Worm (Caenorhabditis elegans) whole organism, L4 larva: ENCODE results near the gene H29C22.1.

ENCODE experiments used
- F37D6.2 ChIP-seq: sonication (generic microtip); optimal IDR thresholded peaks from 2 replicates; lab custom pipeline; 2016; ENCODE audit warnings: mild to moderate bottlenecking, missing genetic modification characterization, missing compliant biosample characterization
- F44E2.7 ChIP-seq: fragments of 200-800 bp; sonication (Bioruptor generic); IDR thresholded peaks from 2 replicates; pipeline ENCODE4 v2.1.2; 2022; ENCODE audit warnings: missing genetic modification characterization, missing compliant biosample characterization
- T20F7.1 ChIP-seq: fragments of 200-800 bp; sonication (Bioruptor generic); optimal IDR thresholded peaks from 2 replicates; lab custom pipeline; 2018; ENCODE audit warnings: mild to moderate bottlenecking, missing genetic modification characterization, missing compliant biosample characterization
- Y48G9A.11 ChIP-seq: fragments of 200-800 bp; sonication (Bioruptor generic); IDR thresholded peaks from 2 replicates; pipeline ENCODE4 v1.3.6; 2022; ENCODE audit warnings: missing genetic modification reagents, missing genetic modification characterization, missing compliant biosample characterization
- Y75B8A.6 ChIP-seq: fragments of 200-800 bp; sonication (Bioruptor generic); IDR thresholded peaks from 2 replicates; pipeline ENCODE4 v1.3.6; 2022; ENCODE audit warnings: missing genetic modification reagents, missing genetic modification characterization, missing compliant biosample characterization
- ZK546.5 ChIP-seq, 2 experiments: sonication (generic microtip); optimal IDR thresholded peaks; 2 replicates each; lab custom pipeline; 2017; ENCODE audit warnings: missing biosample characterization in 2 of 2, missing genetic modification characterization in 2 of 2
- aha-1 ChIP-seq: fragments of 150-350 bp; peaks from one replicate; lab custom pipeline; 2014; ENCODE audit warnings: missing biosample characterization, missing genetic modification characterization
- aly-2 ChIP-seq: sonication (generic microtip); optimal IDR thresholded peaks from 2 replicates; lab custom pipeline; 2018; ENCODE audit warnings: missing biosample characterization, missing genetic modification characterization
- ama-1 ChIP-seq: fragments of 150-350 bp; optimal IDR thresholded peaks from 2 replicates; lab custom pipeline; 2014; ENCODE audit warnings: inconsistent platforms, mixed read lengths
- attf-4 ChIP-seq: sonication (generic microtip); optimal IDR thresholded peaks from 3 replicates; lab custom pipeline; 2017; ENCODE audit warnings: missing biosample characterization, missing genetic modification characterization
- ceh-28 ChIP-seq: fragments of 150-350 bp; optimal IDR thresholded peaks from 2 replicates; lab custom pipeline; 2014; ENCODE audit warnings: missing biosample characterization, missing genetic modification reagents, missing genetic modification characterization
- ceh-82 ChIP-seq: sonication (generic microtip); optimal IDR thresholded peaks from 2 replicates; lab custom pipeline; 2017; ENCODE audit warnings: missing biosample characterization, missing genetic modification characterization
- cey-2 ChIP-seq: sonication (generic microtip); optimal IDR thresholded peaks from 3 replicates; lab custom pipeline; 2017; ENCODE audit warnings: missing genetic modification characterization, mild to moderate bottlenecking, missing compliant biosample characterization, antibody characterized with exemption, borderline replicate concordance; ENCODE audit not compliant: insufficient read depth
- dmd-6 ChIP-seq: fragments of 200-800 bp; sonication (Bioruptor generic); IDR thresholded peaks from 2 replicates; pipeline ENCODE4 v1.3.6; 2022; ENCODE audit warnings: missing genetic modification reagents, missing genetic modification characterization, missing compliant biosample characterization
- dve-1 ChIP-seq: sonication (generic microtip); optimal IDR thresholded peaks from 2 replicates; lab custom pipeline; 2017; ENCODE audit warnings: antibody characterized with exemption, mild to moderate bottlenecking, missing genetic modification characterization, missing compliant biosample characterization; ENCODE audit not compliant: insufficient read depth
- hif-1 ChIP-seq, 2 experiments: sonication (generic microtip); optimal IDR thresholded peaks; 2 replicates each; lab custom pipeline; 2016 to 2017; ENCODE audit warnings: missing compliant biosample characterization in 2 of 2, missing genetic modification characterization in 2 of 2, missing genetic modification reagents in 2 of 2, missing genotype in 2 of 2, mild to moderate bottlenecking in 1 of 2
- hlh-30 ChIP-seq: sonication (generic microtip); optimal IDR thresholded peaks from 2 replicates; lab custom pipeline; 2017; ENCODE audit warnings: antibody characterized with exemption, mild to moderate bottlenecking, missing genetic modification characterization, missing compliant biosample characterization; ENCODE audit not compliant: insufficient read depth
- jun-1 ChIP-seq: fragments of 150-350 bp; optimal IDR thresholded peaks from 2 replicates; lab custom pipeline; 2014; ENCODE audit warnings: missing biosample characterization, missing genetic modification reagents, missing genetic modification characterization
- lin-13 ChIP-seq: fragments of 150-350 bp; optimal IDR thresholded peaks from 2 replicates; lab custom pipeline; 2014; ENCODE audit warnings: missing biosample characterization, missing genetic modification reagents, missing genetic modification characterization
- lin-38 ChIP-seq: fragments of 200-800 bp; sonication (Bioruptor generic); IDR thresholded peaks from 2 replicates; pipeline ENCODE4 v1.3.6; 2022; ENCODE audit warnings: missing genetic modification reagents, missing genetic modification characterization, missing compliant biosample characterization
- lir-3 ChIP-seq: sonication (generic microtip); optimal IDR thresholded peaks from 2 replicates; lab custom pipeline; 2016; ENCODE audit warnings: mild to moderate bottlenecking, missing genetic modification characterization, missing compliant biosample characterization
- madf-5 ChIP-seq, 2 experiments: fragments of 200-800 bp; sonication (Bioruptor generic); IDR thresholded peaks; 2 replicates each; pipeline ENCODE4 v1.3.6; 2022; ENCODE audit warnings: missing compliant biosample characterization in 2 of 2, missing genetic modification characterization in 2 of 2
- mdl-1 ChIP-seq, 2 experiments: fragments of 150-350 bp in 1 of 2; sonication (generic microtip) in 1 of 2; optimal IDR thresholded peaks; 2 replicates each; lab custom pipeline; 2014 to 2017; ENCODE audit warnings: missing biosample characterization in 2 of 2, missing genetic modification characterization in 2 of 2
- nhr-28 ChIP-seq: fragments of 150-350 bp; optimal IDR thresholded peaks from 2 replicates; lab custom pipeline; 2014; ENCODE audit warnings: missing biosample characterization, missing genetic modification characterization
- nhr-41 ChIP-seq: fragments of 200-800 bp; sonication (Bioruptor generic); IDR thresholded peaks from 2 replicates; pipeline ENCODE4 v1.3.6; 2022; ENCODE audit warnings: missing genetic modification reagents, missing genetic modification characterization, missing compliant biosample characterization
- nhr-6 ChIP-seq: fragments of 150-350 bp; optimal IDR thresholded peaks from 2 replicates; lab custom pipeline; 2014; ENCODE audit warnings: missing biosample characterization, missing genetic modification characterization
- nhr-77 ChIP-seq: fragments of 150-350 bp; optimal IDR thresholded peaks from 2 replicates; lab custom pipeline; 2014; ENCODE audit warnings: missing biosample characterization, missing genetic modification characterization
- pha-4 ChIP-seq, 2 experiments: fragments of 150-350 bp in 1 of 2; fragments of 200-800 bp in 1 of 2; sonication (Bioruptor generic) in 1 of 2; IDR thresholded peaks in 1 of 2; optimal IDR thresholded peaks in 1 of 2; 2 replicates each; pipeline versions ENCODE4 v1.3.6 to Lab custom; 2014 to 2022; ENCODE audit warnings: missing genetic modification characterization in 2 of 2, missing genetic modification reagents in 2 of 2, missing biosample characterization in 1 of 2, missing compliant biosample characterization in 1 of 2
- pqm-1 ChIP-seq: sonication (generic microtip); optimal IDR thresholded peaks from 2 replicates; lab custom pipeline; 2017; ENCODE audit warnings: missing biosample characterization, missing genetic modification characterization
- rbr-2 ChIP-seq: sonication (generic microtip); optimal IDR thresholded peaks from 2 replicates; lab custom pipeline; 2016; ENCODE audit warnings: missing genotype, missing genetic modification characterization, missing compliant biosample characterization
- skn-1 ChIP-seq: fragments of 150-350 bp; optimal IDR thresholded peaks from 2 replicates; lab custom pipeline; 2014; ENCODE audit warnings: missing biosample characterization, missing genetic modification characterization
- unc-130 ChIP-seq: sonication (generic microtip); optimal IDR thresholded peaks from 2 replicates; lab custom pipeline; 2016; ENCODE audit warnings: missing genetic modification reagents, missing genetic modification characterization, missing compliant biosample characterization
- unc-62 ChIP-seq, 3 experiments: fragments of 150-350 bp in 1 of 3; sonication (generic microtip); optimal IDR thresholded peaks in 2 of 3; peaks in 1 of 3; 1 replicate in 1 of 3; 2 replicates in 2 of 3; lab custom pipeline; 2014 to 2017; ENCODE audit warnings: missing biosample characterization in 3 of 3, missing genetic modification characterization in 3 of 3, missing genetic modification reagents in 3 of 3, missing genotype in 1 of 3
- zfp-3 ChIP-seq: fragments of 200-800 bp; sonication (Bioruptor generic); conservative IDR thresholded peaks from 2 replicates; pipeline ENCODE4 v1.3.6; 2022; ENCODE audit warnings: missing genetic modification reagents, missing genetic modification characterization, missing compliant biosample characterization
- zip-11 ChIP-seq: fragments of 200-800 bp; sonication (Bioruptor generic); IDR thresholded peaks from 2 replicates; pipeline ENCODE4 v1.3.6; 2022; ENCODE audit warnings: missing genetic modification characterization, missing compliant biosample characterization
- ztf-7 ChIP-seq: fragments of 150-350 bp; optimal IDR thresholded peaks from 2 replicates; lab custom pipeline; 2014; ENCODE audit warnings: missing biosample characterization, missing genetic modification characterization

Gene H29C22.1

DNA sequence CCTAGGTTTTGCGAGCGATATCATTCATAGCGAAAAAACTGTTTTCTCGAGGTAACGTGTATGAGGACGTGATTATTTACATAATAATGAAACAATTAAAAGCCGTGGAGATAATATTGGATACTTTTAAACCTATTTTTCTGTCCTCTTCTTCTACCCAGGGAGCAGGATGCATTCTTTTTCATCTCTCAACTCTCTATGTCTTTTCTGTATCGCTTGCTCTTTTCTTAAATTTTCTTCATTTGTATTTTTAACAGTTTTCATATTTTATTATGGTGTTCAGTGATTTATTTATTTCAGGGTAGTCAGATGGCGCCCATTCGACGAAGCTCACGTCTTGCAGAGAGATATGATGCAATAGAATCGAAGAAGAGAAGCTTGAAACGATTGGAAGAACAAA is 32.5 kb downstream of the H29C22.1 start, which contains the start of gene B0416.4:
Gene B0416.4 (plus strand): TSS at position 301 of the 400 bp plus-strand sequence.
- TF ChIP-seq ztf-7 (tag; lab: Kevin White, UChicago) (no peak), ceh-82 (tag; lab: Kevin White, UChicago) (no peak), lin-13 (no peak), hif-1 (tag; optimal IDR thresholded peaks at IDR 0.05; lab: Kevin White, UChicago) (no peak), F37D6.2 (tag; lab: Kevin White, UChicago) (no peak), zip-11 (no peak), attf-4 (tag; lab: Kevin White, UChicago) (no peak), rbr-2 (tag; lab: Kevin White, UChicago) (no peak), cey-2 (tag; lab: Kevin White, UChicago) (no peak), lir-3 (tag; lab: Kevin White, UChicago) (no peak)

DNA sequence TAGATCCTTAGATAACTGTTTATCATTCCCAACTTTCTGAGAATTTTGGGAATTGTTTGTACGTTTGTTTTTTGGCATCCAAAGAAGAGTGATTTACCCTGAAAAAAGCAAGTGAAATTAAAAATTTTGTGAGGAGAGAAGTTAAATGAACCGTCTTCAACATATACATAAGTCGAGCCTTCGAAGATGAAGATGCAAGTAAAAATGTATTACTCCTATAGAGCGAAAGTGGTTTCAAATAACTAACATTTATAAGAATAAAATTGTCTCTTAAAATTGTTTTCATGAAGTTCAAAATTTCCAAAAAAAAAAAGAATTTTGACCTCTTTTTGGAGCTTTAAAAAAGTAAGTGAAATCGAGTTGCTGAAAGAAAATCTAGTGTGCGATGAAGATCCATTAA is 36.6 kb downstream of the H29C22.1 start, which contains the start of gene B0416.10:
Gene B0416.10 (minus strand): TSS at position 101 of the 400 bp plus-strand sequence.
- no peak for TF ChIP-seq madf-5 (GFP tag; IDR thresholded peaks at IDR 0.05; lab: Robert Waterston, UW)
- TF ChIP-seq lin-13: no peak
- no peak for TF ChIP-seq T20F7.1 (GFP tag; lab: Kevin White, UChicago)
- TF ChIP-seq aly-2 (tag; lab: Kevin White, UChicago): no peak
- no peak for TF ChIP-seq Y75B8A.6 (GFP tag; lab: Robert Waterston, UW)
- TF ChIP-seq dve-1 (tag; lab: Kevin White, UChicago): no peak
- no peak for TF ChIP-seq attf-4 (tag; lab: Kevin White, UChicago)
- no peak for TF ChIP-seq skn-1 (tag; lab: Kevin White, UChicago)

DNA sequence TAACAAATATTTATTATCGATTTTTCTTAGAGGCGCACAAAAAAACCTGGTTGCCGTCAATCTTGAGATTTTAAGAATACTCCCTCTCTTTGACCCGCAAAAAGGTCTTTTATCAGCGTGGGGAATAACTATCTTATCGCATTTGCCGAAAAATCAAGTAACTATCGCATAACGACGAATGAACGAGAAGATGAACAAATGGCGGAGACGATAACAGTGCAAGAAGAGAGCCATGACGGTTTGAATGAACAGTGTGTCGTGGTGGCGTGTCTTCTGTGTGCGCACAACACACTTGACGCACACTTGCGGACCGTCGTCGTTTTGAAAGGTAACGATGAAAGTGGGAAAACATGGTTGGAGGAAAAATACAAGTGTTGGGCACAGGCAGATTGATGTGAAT is 39.2 kb downstream of the H29C22.1 start:
- TF ChIP-seq aha-1 (peak; percentile 94), Y48G9A.11 (GFP tag; lab: Robert Waterston, UW) (no peak), jun-1 (no peak), nhr-77 (tag; lab: Kevin White, UChicago) (peak; percentile 25), unc-130 (GFP tag; lab: Kevin White, UChicago) (no peak), dmd-6 (peak; percentile 82), zfp-3 (GFP tag; lab: Robert Waterston, UW) (no peak), pqm-1 (tag; lab: Kevin White, UChicago) (peak; percentile 80), T20F7.1 (GFP tag; lab: Kevin White, UChicago) (no peak), nhr-28 (tag; lab: Kevin White, UChicago) (peak; percentile 75), lin-38 (GFP tag; lab: Robert Waterston, UW) (no peak), hlh-30 (tag; lab: Kevin White, UChicago) (no peak), nhr-6 (tag; lab: Kevin White, UChicago) (peak; percentile 51), pha-4 (GFP tag; IDR thresholded peaks at IDR 0.05; lab: Robert Waterston, UW) (0 out of 2 replicates have a peak, but pooled peaks have one; percentile 35), pha-4 (tag; optimal IDR thresholded peaks at IDR 0.05; lab: Kevin White, UChicago) (no peak), rbr-2 (tag; lab: Kevin White, UChicago) (no peak), ZK546.5 (tag; optimal IDR thresholded peaks at IDR 0.05; lab: Kevin White, UChicago) (no peak), skn-1 (tag; lab: Kevin White, UChicago) (no peak), ceh-28 (tag; lab: Kevin White, UChicago) (no peak), attf-4 (tag; lab: Kevin White, UChicago) (no peak), nhr-41 (peak; percentile 52; the same call in 1 of the 2 replicates), lin-13 (peak; percentile 18), ama-1 (no peak), F37D6.2 (tag; lab: Kevin White, UChicago) (no peak), mdl-1 (tag; optimal IDR thresholded peaks at IDR 0.05; lab: Kevin White, UChicago) (no peak), dve-1 (tag; lab: Kevin White, UChicago) (peak; percentile 87), unc-62 (GFP tag; optimal IDR thresholded peaks at IDR 0.05 in 1 of 2; lab: Kevin White, UChicago) (peak in 1 of 2 experiments; percentile 43), unc-62 (tag; optimal IDR thresholded peaks at IDR 0.05; lab: Kevin White, UChicago) (no peak), F44E2.7 (GFP tag; lab: Robert Waterston, UW) (no peak)
